Fruit fly (Drosophila melanogaster): Measurements from ENCODE around the gene CG2246.
A peak's percentile ranks its signal among the peaks of the same experiment; 100 is the strongest.

The CG2246 gene

DNA sequence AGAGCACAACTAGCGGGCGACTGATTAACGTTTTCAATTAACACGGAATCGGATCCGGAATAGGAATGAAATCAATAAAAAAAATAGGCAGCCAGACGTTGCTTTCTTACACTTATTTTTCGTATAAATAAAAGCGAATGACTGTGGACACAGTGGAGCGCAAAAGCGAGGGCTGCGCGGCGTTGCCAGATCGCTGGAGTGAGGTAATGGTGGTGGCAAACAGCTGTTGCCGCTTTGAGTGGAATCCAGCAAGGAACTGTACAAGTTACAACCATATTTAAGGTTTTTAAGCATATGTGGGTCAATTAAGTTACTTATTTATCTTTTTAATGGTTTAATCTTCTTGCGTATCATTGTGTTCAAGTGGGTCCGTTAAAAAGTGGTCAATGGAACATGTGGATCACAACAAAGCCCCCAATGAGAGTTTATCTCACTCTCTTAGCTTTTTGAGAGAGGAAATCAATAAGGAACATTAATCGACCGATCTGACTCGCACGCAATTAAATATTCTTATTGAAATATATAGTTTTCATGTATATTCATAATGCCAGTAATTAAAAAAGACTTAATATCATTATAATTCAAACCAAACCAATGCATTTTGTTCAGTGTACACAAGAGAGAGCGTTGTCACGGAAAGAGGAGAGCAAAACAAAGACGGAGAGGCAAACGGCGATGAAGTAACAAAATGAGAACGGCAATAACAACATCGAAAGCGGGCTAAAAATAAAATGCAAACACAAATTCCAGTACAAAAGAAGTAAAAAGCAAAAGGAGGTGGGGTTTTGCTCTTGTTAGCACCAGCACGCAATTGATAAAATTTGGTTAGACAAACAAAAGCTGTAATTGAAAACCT is 907 bp downstream of the CG2246 start (continued):
- TF ChIP-seq CG10565 (GFP tag; optimal IDR thresholded peaks at IDR 0.05): no peak
- TF ChIP-seq CG14050 (GFP tag; IDR thresholded peaks at IDR 0.05): peak; percentile 93
- TF ChIP-seq Dip2 (GFP tag; IDR thresholded peaks at IDR 0.05): peak; percentile 38; the same call in 1 of the 2 replicates
- TF ChIP-seq slbo (GFP tag; IDR thresholded peaks at IDR 0.05): peak; percentile 94
- TF ChIP-seq ara (GFP tag; IDR thresholded peaks at IDR 0.05): peak; percentile 93
- TF ChIP-seq oc (tag; optimal IDR thresholded peaks at IDR 0.05): peak; percentile 86
- TF ChIP-seq eyg (GFP tag; optimal IDR thresholded peaks at IDR 0.05): peak; percentile 72
- TF ChIP-seq run (tag; optimal IDR thresholded peaks at IDR 0.05): peak; percentile 91
- TF ChIP-seq sens-2 (GFP tag; IDR thresholded peaks at IDR 0.05): peak; percentile 91
- peak; percentile 88 for TF ChIP-seq CoRest (tag; optimal IDR thresholded peaks at IDR 0.05)
- TF ChIP-seq mld (GFP tag; IDR thresholded peaks at IDR 0.05; ENCODE audit: partially characterized antibody): no peak
- TF ChIP-seq bigmax (GFP tag; optimal IDR thresholded peaks at IDR 0.05): no peak
- TF ChIP-seq Tbp (GFP tag; optimal IDR thresholded peaks at IDR 0.05): no peak
- peak; percentile 80 for TF ChIP-seq Taf1 (GFP tag; IDR thresholded peaks at IDR 0.05)
- TF ChIP-seq ken (GFP tag; IDR thresholded peaks at IDR 0.05): peak; percentile 90
- TF ChIP-seq CG11696 (GFP tag; IDR thresholded peaks at IDR 0.05): peak; percentile 91
- TF ChIP-seq CG6254 (GFP tag; optimal IDR thresholded peaks at IDR 0.05): peak; percentile 88
- peak; percentile 89 for TF ChIP-seq ttk (GFP tag; IDR thresholded peaks at IDR 0.05)
- peak; percentile 79 for TF ChIP-seq CG7357 (GFP tag; IDR thresholded peaks at IDR 0.05)
- peak; percentile 81 for TF ChIP-seq sr (GFP tag; IDR thresholded peaks at IDR 0.05)
- TF ChIP-seq CG32767 (GFP tag; IDR thresholded peaks at IDR 0.05): peak; percentile 89
- TF ChIP-seq Fer1 (GFP tag; optimal IDR thresholded peaks at IDR 0.05): peak; percentile 93
- peak; percentile 77 for TF ChIP-seq wor (GFP tag; IDR thresholded peaks at IDR 0.05)
- no peak for TF ChIP-seq CG8478 (optimal IDR thresholded peaks at IDR 0.05)
- no peak for TF ChIP-seq hth (optimal IDR thresholded peaks at IDR 0.05)
- peak; percentile 78 for TF ChIP-seq E2f2 (GFP tag; IDR thresholded peaks at IDR 0.05)
- TF ChIP-seq D19A (tag; optimal IDR thresholded peaks at IDR 0.05): peak; percentile 86
- no peak for TF ChIP-seq zen2 (GFP tag; IDR thresholded peaks at IDR 0.05; ENCODE audit: partially characterized antibody)
- peak; percentile 82 for TF ChIP-seq Bdp1 (GFP tag; optimal IDR thresholded peaks at IDR 0.05)
- TF ChIP-seq az2 (GFP tag; optimal IDR thresholded peaks at IDR 0.05): peak; percentile 90
- TF ChIP-seq jumu (GFP tag; optimal IDR thresholded peaks at IDR 0.05): peak; percentile 77
- TF ChIP-seq Lpt (GFP tag; optimal IDR thresholded peaks at IDR 0.05): no peak
- TF ChIP-seq CG3847 (GFP tag; IDR thresholded peaks at IDR 0.05): peak; percentile 90
- peak; percentile 69 for TF ChIP-seq CG9876 (GFP tag; optimal IDR thresholded peaks at IDR 0.05)
- peak; percentile 82 for TF ChIP-seq chn (GFP tag; optimal IDR thresholded peaks at IDR 0.05)
- TF ChIP-seq unc-4 (GFP tag; IDR thresholded peaks at IDR 0.05; ENCODE audit: partially characterized antibody): no peak; the same call in 1 of the 2 replicates
- TF ChIP-seq CG17328 (GFP tag; IDR thresholded peaks at IDR 0.05): peak; percentile 96
- no peak for TF ChIP-seq Hr39 (optimal IDR thresholded peaks at IDR 0.05)
- TF ChIP-seq CG32772 (GFP tag; IDR thresholded peaks at IDR 0.05): peak; percentile 92
- TF ChIP-seq dmrt11E (tag; optimal IDR thresholded peaks at IDR 0.05): peak; percentile 79
- TF ChIP-seq ssp (GFP tag; IDR thresholded peaks at IDR 0.05): peak; percentile 73
- peak; percentile 80 for TF ChIP-seq CG1529 (GFP tag; optimal IDR thresholded peaks at IDR 0.05)
- TF ChIP-seq CG10366 (GFP tag; IDR thresholded peaks at IDR 0.05): peak; percentile 93
- peak; percentile 74 for TF ChIP-seq CG10462 (GFP tag; optimal IDR thresholded peaks at IDR 0.05)
- peak; percentile 24 for TF ChIP-seq mirr (GFP tag; optimal IDR thresholded peaks at IDR 0.05)
- peak; percentile 20 for TF ChIP-seq YL-1 (GFP tag; optimal IDR thresholded peaks at IDR 0.05)
- no peak for TF ChIP-seq hbn (GFP tag; IDR thresholded peaks at IDR 0.05; ENCODE audit: partially characterized antibody)
- TF ChIP-seq Mad (GFP tag; optimal IDR thresholded peaks at IDR 0.05): peak; percentile 88
- peak; percentile 60 for TF ChIP-seq da (GFP tag; optimal IDR thresholded peaks at IDR 0.05)
- TF ChIP-seq CG9797 (GFP tag; optimal IDR thresholded peaks at IDR 0.05): peak; percentile 6
- TF ChIP-seq sima (GFP tag; optimal IDR thresholded peaks at IDR 0.05): peak; percentile 40

Measured in whole organism, embryonic.